Worm (Caenorhabditis elegans): ENCODE measurements around the gene C04G2.5.

ce11 chrIV:10140143-10140542 lies 45.1 kb upstream of the C04G2.5 start, which contains the start of gene gst-3:
- TF ChIP-seq fkh-10 (GFP tag; optimal IDR thresholded peaks at IDR 0.05): no peak
- TF ChIP-seq php-3 (GFP tag; IDR thresholded peaks at IDR 0.05): no peak
- no peak for TF ChIP-seq F49E8.2 (tag; optimal IDR thresholded peaks at IDR 0.05; ENCODE audit: borderline replicate concordance)

Measured in whole organism, L4 larva.